Worm (Caenorhabditis elegans): ENCODE data around the gene C35D10.1.
A peak's percentile ranks its signal among the peaks of the same experiment; 100 is the strongest.

C35D10.1 gene

ce11 chrIII:4883429-4883828 lies 3.9 kb downstream of the C35D10.1 start, which contains the start of gene clec-5:
Gene clec-5, minus strand, starts transcription at chrIII:4883606.
- TF ChIP-seq pha-4 (tag; optimal IDR thresholded peaks at IDR 0.05) (peak; percentile 48), nhr-237 (tag; optimal IDR thresholded peaks at IDR 0.05) (no peak), eor-1 (tag; optimal IDR thresholded peaks at IDR 0.05) (no peak), ztf-4 (tag; optimal IDR thresholded peaks at IDR 0.05) (no peak), nhr-23 (tag; optimal IDR thresholded peaks at IDR 0.05) (no peak), pqm-1 (tag; optimal IDR thresholded peaks at IDR 0.05) (peak; percentile 54), jun-1 (tag; optimal IDR thresholded peaks at IDR 0.05) (peak; percentile 17), daf-12 (tag; optimal IDR thresholded peaks at IDR 0.05) (no peak), unc-62 (GFP tag; optimal IDR thresholded peaks at IDR 0.05) (no peak), elt-2 (tag; optimal IDR thresholded peaks at IDR 0.05) (peak; percentile 68), fos-1 (tag; optimal IDR thresholded peaks at IDR 0.05) (no peak), lin-15B (tag; optimal IDR thresholded peaks at IDR 0.05) (no peak), fkh-10 (GFP tag; optimal IDR thresholded peaks at IDR 0.05) (no peak)

- peak; percentile 33 for TF ChIP-seq pha-4 (tag; optimal IDR thresholded peaks at IDR 0.05)
- no peak for TF ChIP-seq lin-15B (tag; optimal IDR thresholded peaks at IDR 0.05)
- TF ChIP-seq pqm-1 (tag; optimal IDR thresholded peaks at IDR 0.05), result peak; percentile 23
- peak; percentile 60 for TF ChIP-seq elt-2 (tag; optimal IDR thresholded peaks at IDR 0.05)
These were observed 7.7 kb downstream of the C35D10.1 start, which contains the start of gene clec-6 for ce11 chrIII:4887291-4887690. Gene clec-6, minus strand, starts transcription at chrIII:4887444.

ce11 chrIII:4890997-4891396 lies 11.5 kb downstream of the C35D10.1 start, which contains the start of gene F26F4.5:
Gene F26F4.5, minus strand, starts transcription at chrIII:4891252.
- TF ChIP-seq eor-1 (tag; optimal IDR thresholded peaks at IDR 0.05) (no peak), pha-4 (tag; optimal IDR thresholded peaks at IDR 0.05) (peak; percentile 29), nhr-25 (tag; optimal IDR thresholded peaks at IDR 0.05) (no peak)

- TF ChIP-seq nhr-12 (tag; optimal IDR thresholded peaks at IDR 0.05) (no peak), elt-3 (tag; optimal IDR thresholded peaks at IDR 0.05) (no peak), pqm-1 (tag; optimal IDR thresholded peaks at IDR 0.05) (no peak), sea-2 (GFP tag; optimal IDR thresholded peaks at IDR 0.05) (no peak), zag-1 (tag; optimal IDR thresholded peaks at IDR 0.05) (no peak), ama-1 (optimal IDR thresholded peaks at IDR 0.05) (no peak), nhr-76 (tag; optimal IDR thresholded peaks at IDR 0.05) (no peak), nhr-11 (tag; optimal IDR thresholded peaks at IDR 0.05) (no peak)
These were observed 14.0 kb downstream of the C35D10.1 start, which contains the start of gene F26F4.6 for ce11 chrIII:4893540-4893939. Gene F26F4.6, minus strand, starts transcription at chrIII:4893640.

- TF ChIP-seq lin-15B (tag; optimal IDR thresholded peaks at IDR 0.05) (no peak), nhr-25 (tag; optimal IDR thresholded peaks at IDR 0.05) (no peak), jun-1 (tag; optimal IDR thresholded peaks at IDR 0.05) (no peak), ceh-9 (tag; optimal IDR thresholded peaks at IDR 0.05) (no peak), ceh-28 (tag; optimal IDR thresholded peaks at IDR 0.05) (no peak), nhr-67 (tag; optimal IDR thresholded peaks at IDR 0.05) (no peak)
These were observed 15.8 kb downstream of the C35D10.1 start for ce11 chrIII:4895313-4895712.

- TF ChIP-seq nhr-67 (tag; optimal IDR thresholded peaks at IDR 0.05), result no peak
- no peak for TF ChIP-seq ama-1 (optimal IDR thresholded peaks at IDR 0.05)
- no peak for TF ChIP-seq nhr-28 (tag; optimal IDR thresholded peaks at IDR 0.05)
- no peak for TF ChIP-seq eor-1 (tag; optimal IDR thresholded peaks at IDR 0.05)
- TF ChIP-seq nhr-43 (tag; optimal IDR thresholded peaks at IDR 0.05; ENCODE audit: poor library complexity, severe bottlenecking), result no peak
- no peak for TF ChIP-seq nhr-76 (tag; optimal IDR thresholded peaks at IDR 0.05)
- TF ChIP-seq unc-39 (tag; optimal IDR thresholded peaks at IDR 0.05), result no peak
- TF ChIP-seq ztf-11 (tag; optimal IDR thresholded peaks at IDR 0.05), result no peak
- TF ChIP-seq elt-1 (tag; optimal IDR thresholded peaks at IDR 0.05), result no peak
- TF ChIP-seq nhr-11 (tag; optimal IDR thresholded peaks at IDR 0.05), result no peak
- TF ChIP-seq tbx-2 (tag; optimal IDR thresholded peaks at IDR 0.05), result no peak
- TF ChIP-seq ztf-4 (tag; optimal IDR thresholded peaks at IDR 0.05), result no peak
- no peak for TF ChIP-seq lin-39 (tag; optimal IDR thresholded peaks at IDR 0.05)
- TF ChIP-seq nhr-77 (tag; optimal IDR thresholded peaks at IDR 0.05), result no peak
- TF ChIP-seq ceh-9 (tag; optimal IDR thresholded peaks at IDR 0.05), result no peak
- TF ChIP-seq R02D3.7 (tag; optimal IDR thresholded peaks at IDR 0.05), result no peak
- TF ChIP-seq fkh-10 (GFP tag; optimal IDR thresholded peaks at IDR 0.05), result no peak
- no peak for TF ChIP-seq nfya-1 (tag; optimal IDR thresholded peaks at IDR 0.05; ENCODE audit: insufficient read depth)
These were observed 19.6 kb downstream of the C35D10.1 start, which contains the start of gene nhl-2 for ce11 chrIII:4899035-4899578. Gene nhl-2, minus strand, starts transcription at chrIII:4899085.
